Worm (Caenorhabditis elegans): ENCODE results near the gene M163.8.

ce11 chrX:14476625-14477257, 8.2 kb upstream of the M163.8 start:
- TF ChIP-seq ama-1 (optimal IDR thresholded peaks at IDR 0.05), result no peak
- no peak for TF ChIP-seq R02D3.7 (tag; optimal IDR thresholded peaks at IDR 0.05)
- peak; percentile 26 for TF ChIP-seq fos-1 (tag; optimal IDR thresholded peaks at IDR 0.05)
- peak; percentile 98 for TF ChIP-seq snpc-4 (tag; optimal IDR thresholded peaks at IDR 0.05)
- no peak for TF ChIP-seq skn-1 (tag; optimal IDR thresholded peaks at IDR 0.05)
- no peak for TF ChIP-seq Y55F3AM.14 (GFP tag; optimal IDR thresholded peaks at IDR 0.05)
- TF ChIP-seq nhr-10 (tag; optimal IDR thresholded peaks at IDR 0.05), result peak; percentile 41
- no peak for TF ChIP-seq elt-3 (tag; optimal IDR thresholded peaks at IDR 0.05)
- no peak for TF ChIP-seq C34F6.9 (tag; optimal IDR thresholded peaks at IDR 0.05)
- no peak for TF ChIP-seq lin-39 (tag; optimal IDR thresholded peaks at IDR 0.05)
- TF ChIP-seq mdl-1 (tag; optimal IDR thresholded peaks at IDR 0.05), result no peak
- no peak for TF ChIP-seq ztf-11 (tag; optimal IDR thresholded peaks at IDR 0.05)
